Fruit fly (Drosophila melanogaster): ENCODE results near the gene ldd.

dm6 chrX:21123499-21123898, at the start of gene ldd:
- TF ChIP-seq OdsH (GFP tag; optimal IDR thresholded peaks at IDR 0.05) = no peak
- no peak for TF ChIP-seq dsx (GFP tag; optimal IDR thresholded peaks at IDR 0.05; ENCODE audit: poor library complexity, severe bottlenecking)
- TF ChIP-seq Met (GFP tag; optimal IDR thresholded peaks at IDR 0.05) = no peak
- no peak for TF ChIP-seq dac (GFP tag; optimal IDR thresholded peaks at IDR 0.05)
- TF ChIP-seq Gug (GFP tag; IDR thresholded peaks at IDR 0.05) = no peak
- TF ChIP-seq cyc (GFP tag; optimal IDR thresholded peaks at IDR 0.05) = no peak
- TF ChIP-seq CG11294 (GFP tag; IDR thresholded peaks at IDR 0.05) = no peak
- TF ChIP-seq Hr38 (GFP tag; optimal IDR thresholded peaks at IDR 0.05) = no peak
- TF ChIP-seq CG31627 (GFP tag; optimal IDR thresholded peaks at IDR 0.05) = no peak
- no peak; the same call in 2 of the 3 replicates for TF ChIP-seq CG6163 (GFP tag; IDR thresholded peaks at IDR 0.05)
- TF ChIP-seq CG6854 (GFP tag; optimal IDR thresholded peaks at IDR 0.05) = no peak

All from whole organism, prepupa.